Fruit fly (Drosophila melanogaster): ENCODE results near the gene CG2147.

Gene CG2147

DNA sequence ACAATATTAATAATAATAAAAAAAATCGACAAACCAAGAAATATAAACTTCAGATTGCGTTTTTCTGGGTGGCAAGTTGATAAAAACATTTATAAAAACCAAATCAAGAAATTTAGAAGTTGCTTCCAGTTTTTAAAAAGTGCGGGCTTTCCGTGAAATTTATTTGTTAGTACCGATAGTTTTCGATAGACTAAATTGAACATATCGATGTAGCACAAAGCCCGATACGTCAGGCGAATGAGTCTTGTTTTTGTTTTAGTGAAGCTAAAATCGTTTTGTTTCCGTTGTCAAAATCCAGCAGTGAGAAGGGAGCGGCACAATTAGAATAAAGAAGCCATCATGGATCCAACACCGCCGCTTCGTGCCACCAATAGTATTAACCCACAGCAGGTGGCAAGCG, at the start of gene CG2147:
TSS of gene CG2147 (plus strand) at position 254 of the 400 bp plus-strand sequence.
- TF ChIP-seq CG17801 (GFP tag; optimal IDR thresholded peaks at IDR 0.05; ENCODE audit: partially characterized antibody) = peak; percentile 62

DNA sequence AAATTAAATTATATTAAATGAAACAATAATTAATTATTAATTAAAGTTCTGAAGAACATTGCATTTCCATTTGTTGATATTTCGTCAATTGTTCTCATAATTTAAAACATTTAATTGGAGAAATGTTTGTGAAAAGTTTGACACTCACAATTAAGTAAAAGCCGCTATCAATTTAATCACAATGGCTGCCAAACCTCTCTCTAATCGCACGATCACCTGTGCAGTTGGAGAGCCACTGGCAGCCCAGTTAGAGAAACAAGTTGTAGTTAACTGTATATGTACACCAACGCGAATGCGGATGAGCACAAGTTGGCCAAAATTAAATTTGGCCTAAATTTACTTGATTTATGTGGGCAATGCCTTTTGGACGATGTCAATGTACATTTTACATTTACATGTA, 48.3 kb upstream of the CG2147 start:
- no peak for TF ChIP-seq CG17801 (GFP tag; optimal IDR thresholded peaks at IDR 0.05; ENCODE audit: partially characterized antibody)

DNA sequence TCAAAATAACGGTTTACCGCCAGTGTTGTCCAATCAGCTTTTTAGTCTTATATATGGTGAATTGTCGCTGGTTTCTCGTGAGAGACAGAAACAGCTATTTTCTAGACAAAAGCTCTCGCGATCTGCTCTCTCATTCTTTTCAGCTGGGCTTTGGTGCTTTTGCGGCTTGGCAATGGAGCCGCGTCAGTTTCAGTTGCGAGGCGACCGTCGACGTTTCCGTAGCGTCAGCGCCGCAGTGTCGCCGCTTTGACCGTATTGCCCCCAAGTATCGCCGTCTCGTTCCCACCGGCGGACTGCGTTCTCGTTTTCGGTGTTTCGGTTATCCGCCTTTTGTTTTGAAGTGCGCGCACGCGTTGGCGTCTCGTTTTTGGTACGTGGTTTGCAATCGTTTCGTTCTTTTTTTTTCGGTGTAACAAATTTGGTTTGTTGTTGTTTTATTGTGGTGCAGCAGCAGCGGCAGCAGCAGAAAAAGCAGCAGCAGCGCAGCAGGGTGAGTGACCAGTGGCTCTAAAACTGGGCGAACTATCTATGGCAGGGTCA, 47.4 kb upstream of the CG2147 start:
- TF ChIP-seq CG17801 (GFP tag; optimal IDR thresholded peaks at IDR 0.05; ENCODE audit: partially characterized antibody) = peak; percentile 83

DNA sequence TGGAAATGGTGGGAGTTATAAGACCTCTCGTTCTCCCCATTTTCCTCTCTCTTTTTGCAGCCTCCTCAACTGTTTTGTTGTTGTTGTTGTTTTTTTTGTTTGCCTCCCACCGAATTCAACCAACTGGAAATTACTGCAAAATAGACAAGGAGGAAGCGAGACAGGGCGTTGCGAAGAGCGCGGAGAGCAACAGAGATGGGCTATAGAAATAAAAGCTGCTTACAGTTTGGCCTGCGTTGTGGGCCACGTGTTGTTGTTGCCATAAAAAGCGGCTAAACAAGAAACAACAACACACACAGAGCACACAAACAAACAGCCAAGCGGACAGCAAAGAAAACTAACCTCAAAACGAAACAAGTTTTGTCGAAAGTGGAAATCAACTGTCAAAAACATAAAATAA, 45.9 kb upstream of the CG2147 start:
- TF ChIP-seq CG17801 (GFP tag; optimal IDR thresholded peaks at IDR 0.05; ENCODE audit: partially characterized antibody) = no peak

DNA sequence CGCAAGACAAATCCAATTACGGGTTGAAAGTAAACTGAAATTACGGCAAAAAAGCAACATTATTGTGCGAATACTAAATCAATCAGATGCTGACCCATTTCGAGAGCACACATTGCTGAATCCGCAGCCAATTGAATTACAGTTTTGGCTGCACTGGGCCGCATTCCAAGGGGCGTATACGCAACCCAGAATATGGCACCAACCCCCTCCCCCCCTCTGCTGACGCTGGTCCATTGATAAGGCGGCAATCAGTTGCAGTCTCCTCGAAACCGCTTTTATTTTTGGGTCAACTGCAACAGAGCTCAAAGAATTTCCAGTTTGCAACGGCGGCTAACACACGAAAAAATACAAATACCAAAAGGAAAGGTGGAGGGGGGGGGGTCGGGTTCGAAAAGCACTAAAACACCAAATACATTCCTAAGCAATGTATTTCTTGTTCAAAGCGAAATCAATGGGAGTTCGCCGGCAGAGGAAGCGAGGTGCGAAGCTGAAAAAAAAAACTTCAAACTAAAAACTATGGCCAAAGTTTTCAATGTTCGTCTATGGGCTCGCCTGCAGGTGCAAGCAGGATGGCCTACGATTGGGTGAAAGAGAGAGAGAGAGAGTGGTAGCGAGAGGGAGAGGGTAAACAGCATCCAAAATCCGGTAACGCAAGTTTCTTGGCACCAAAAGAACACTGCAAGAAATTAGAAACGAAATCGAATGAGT, 44.9 kb upstream of the CG2147 start:
- TF ChIP-seq CG17801 (GFP tag; optimal IDR thresholded peaks at IDR 0.05; ENCODE audit: partially characterized antibody) = no peak

DNA sequence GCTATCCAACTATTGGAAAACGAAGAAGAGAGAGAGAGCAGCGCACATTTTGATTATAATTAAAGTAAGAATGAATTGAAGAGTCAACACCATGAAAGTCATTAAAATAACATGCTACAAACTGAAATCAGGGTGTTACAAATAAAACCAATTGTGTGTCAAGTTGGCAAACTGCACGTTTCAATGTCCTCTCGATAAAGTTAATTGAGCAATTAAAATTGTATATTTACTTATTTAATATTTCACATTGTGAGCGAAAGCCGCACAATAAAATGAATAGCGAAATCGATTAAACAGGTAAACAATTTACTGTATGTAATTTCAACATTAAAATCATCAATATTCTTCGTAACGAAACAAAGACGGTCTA, 44.3 kb upstream of the CG2147 start:
- no peak for TF ChIP-seq CG17801 (GFP tag; optimal IDR thresholded peaks at IDR 0.05; ENCODE audit: partially characterized antibody)

DNA sequence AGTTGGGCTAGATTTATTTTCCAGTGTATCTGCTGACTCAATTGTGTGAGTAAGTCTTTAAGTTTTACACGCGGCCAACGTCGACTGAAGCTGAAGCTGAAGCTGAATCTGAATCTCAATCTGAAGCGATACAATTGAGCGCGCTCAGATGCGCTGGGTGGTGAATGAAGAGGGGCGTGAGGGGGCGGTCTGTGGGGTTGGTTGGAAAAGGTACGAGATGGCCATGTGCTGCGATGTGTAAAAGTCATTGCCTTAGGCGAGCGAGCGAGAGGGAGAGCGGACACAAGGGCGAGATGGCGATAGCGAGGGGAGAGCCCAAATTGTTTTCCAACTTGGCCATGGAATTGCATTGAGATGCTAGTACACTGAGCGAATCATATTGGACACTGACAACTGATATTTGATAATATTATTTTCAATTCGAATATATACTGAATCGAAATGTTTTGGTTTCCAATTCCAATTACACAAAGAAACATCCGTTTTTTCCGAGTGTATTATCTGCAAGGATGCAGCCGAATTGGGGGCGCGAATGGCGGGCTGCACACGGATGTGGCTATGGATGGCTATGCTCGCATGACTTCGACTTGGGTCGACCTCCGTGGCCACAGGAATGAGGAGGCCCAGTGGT, 43.8 kb upstream of the CG2147 start:
- no peak for TF ChIP-seq CG17801 (GFP tag; optimal IDR thresholded peaks at IDR 0.05; ENCODE audit: partially characterized antibody)

DNA sequence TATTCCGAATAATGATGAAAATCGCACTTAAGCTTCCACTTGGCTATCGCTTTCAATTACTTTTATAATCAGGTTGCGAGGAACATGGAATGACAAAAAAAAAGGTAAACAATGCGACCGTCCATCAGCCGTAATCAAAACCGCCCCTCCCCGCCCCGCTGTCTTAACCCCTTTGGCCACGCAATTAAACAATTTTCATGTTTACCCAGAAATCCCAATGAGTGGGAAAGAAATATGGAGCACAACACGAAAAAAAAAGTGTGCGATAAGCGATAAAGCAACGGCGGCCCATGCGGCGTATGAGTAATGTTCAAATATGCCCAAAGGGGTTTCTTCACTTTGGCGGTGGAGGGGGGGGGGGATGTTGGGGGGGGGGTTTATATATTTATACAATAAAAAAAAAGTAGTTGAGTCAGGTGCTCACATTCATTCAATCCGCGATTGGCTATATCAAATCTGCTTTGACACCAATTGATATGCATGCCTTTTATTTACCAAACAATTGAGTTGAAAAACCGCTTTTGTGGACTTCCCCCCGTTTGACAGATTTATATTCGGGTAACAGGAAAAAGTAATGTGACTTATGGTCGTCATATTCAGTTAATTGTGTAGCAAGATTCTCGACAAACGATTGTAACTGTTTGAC, 41.4 kb upstream of the CG2147 start:
- TF ChIP-seq CG17801 (GFP tag; optimal IDR thresholded peaks at IDR 0.05; ENCODE audit: partially characterized antibody) = no peak

DNA sequence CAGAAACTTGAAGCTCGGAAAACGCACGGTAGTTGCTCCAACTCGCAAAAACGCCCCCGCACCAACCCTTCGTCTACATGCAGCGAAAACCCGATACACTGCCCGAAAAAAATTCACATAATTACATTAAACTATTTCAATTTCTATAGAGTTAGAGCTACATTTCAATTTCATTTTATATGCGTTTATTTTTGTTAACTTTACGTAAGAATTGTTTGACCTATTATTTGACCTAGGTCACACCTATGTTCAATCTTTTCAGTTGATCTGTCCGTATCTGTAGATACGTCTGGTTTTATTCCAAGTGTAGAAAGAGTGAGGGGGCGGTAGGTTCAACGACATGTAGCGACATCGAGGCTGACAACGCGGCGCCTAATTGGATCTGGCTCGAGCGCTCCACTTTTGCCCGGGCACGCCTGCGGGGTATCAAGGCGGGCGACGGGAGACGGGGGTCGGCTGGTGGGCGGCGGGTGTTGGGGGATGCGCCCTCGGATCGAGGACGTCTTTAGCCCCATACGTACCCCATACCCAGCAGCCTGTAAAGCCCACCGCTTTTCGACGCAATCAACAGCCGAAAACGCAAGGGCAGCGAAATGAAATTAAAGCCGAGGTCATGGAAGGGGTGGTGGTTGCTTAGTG, 37.6 kb upstream of the CG2147 start:
- no peak for TF ChIP-seq CG17801 (GFP tag; optimal IDR thresholded peaks at IDR 0.05; ENCODE audit: partially characterized antibody)

DNA sequence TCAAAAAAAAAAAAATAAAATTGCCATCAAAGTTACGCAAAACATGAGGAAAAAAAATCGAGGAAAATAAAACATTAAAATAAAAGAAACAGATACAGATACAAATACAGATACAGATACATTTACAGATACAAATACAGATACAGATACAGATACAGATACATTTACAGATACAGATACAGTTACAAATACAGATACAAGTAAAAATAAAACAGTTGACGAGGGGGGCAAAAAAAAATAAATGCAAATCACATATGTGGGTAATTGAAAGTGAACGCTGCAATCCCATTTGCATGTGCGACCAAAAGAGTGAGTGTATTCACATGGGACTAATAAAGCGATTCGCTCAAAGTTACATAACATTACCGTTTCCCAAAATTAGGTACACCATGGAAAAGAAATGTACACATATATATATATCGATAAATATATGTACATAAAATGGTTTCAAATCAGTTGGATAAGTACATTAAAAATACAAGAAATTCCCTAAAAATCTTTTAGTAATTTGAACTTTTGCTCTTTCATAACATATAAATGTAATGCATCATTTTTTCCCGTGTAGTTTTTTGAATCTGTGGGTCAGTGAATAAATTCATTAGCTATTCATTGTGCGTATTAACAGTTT, 34.7 kb upstream of the CG2147 start:
- no peak for TF ChIP-seq CG17801 (GFP tag; optimal IDR thresholded peaks at IDR 0.05; ENCODE audit: partially characterized antibody)

DNA sequence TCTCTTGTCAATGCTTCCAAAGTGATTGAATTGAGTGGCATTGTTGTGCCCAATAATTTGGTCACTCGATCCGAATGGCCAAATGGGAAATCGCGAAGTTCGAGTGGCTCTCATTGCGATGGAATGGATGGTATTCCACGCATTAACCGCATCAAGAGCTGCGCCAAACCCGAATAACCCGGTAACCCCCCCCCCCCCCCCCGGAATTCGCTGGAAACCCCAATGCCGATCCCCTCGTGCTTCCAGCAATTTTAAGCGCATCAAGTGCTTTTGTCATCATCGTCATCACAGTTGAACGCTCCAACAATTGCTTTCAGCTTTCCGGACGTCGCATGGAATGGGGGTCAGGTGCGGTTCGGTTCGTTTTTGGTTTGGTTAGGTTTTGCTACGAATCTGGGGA, 33.9 kb upstream of the CG2147 start:
- TF ChIP-seq CG17801 (GFP tag; optimal IDR thresholded peaks at IDR 0.05; ENCODE audit: partially characterized antibody) = no peak

DNA sequence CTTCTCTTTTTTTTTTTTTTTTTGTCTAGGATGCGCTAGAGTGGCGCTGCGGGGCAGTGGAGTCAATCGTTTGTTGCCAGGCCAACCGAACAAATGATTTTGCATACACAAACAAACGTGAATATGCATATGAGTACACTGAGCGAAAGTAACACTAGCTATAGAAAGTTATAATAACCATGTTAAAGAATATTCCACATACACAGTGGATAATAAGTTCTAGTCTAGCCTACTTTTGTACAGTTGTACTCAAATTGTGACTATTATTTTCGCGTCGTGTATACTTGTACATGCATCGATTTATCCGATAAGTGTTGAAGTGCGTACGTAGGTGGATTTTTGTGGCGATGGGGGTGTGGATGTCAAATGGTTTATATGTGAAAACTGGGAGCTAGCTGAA, 33.4 kb upstream of the CG2147 start:
- no peak for TF ChIP-seq CG17801 (GFP tag; optimal IDR thresholded peaks at IDR 0.05; ENCODE audit: partially characterized antibody)

DNA sequence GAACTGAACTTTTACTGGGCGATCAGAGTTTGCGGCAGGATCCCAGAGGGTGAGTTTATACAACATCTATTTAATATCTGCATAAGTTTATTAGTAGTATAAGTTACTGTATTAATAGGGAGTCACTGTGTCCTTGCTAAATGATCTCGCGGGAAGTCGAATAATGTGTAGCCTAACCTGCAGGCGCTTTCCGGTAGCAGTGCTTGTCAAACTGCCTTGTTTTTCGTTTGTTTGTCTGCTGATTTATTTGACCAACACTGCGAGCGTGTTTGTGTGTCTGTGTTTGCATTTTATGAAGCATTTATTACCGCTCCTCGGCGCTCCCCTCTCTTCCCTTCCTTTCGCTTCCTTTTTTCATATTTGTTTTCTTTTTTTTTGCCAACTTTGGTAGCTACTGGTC, 29.9 kb upstream of the CG2147 start:
- TF ChIP-seq CG17801 (GFP tag; optimal IDR thresholded peaks at IDR 0.05; ENCODE audit: partially characterized antibody) = no peak

DNA sequence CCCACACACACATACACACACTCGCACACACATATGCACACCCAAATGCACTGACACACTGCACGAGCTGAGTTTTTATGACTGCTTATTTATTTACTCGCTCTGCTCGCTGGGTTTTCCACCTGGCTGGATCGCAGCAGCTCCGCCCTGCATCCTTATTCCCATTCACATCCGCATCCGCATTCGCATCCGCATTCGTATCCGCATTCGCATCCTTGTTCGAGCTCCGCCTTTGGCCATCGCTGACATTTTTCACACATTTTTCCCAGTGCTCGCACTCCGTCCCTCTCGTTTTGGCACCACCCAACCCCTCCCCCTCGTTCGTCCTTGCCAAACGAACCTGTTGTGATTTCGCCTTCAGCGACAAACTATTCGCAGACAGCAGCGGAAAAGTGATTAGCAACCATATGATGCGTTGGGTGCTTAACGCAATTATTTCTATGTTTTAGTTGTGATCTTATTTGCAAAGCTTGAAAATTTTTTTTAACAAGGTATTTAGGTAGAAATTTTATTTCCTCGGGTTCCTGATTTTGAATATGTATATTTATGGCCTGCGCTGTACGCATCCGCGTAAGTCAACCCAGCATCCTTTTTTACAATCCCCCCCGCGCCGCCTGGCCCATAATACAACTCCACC, 29.3 kb upstream of the CG2147 start:
- TF ChIP-seq CG17801 (GFP tag; optimal IDR thresholded peaks at IDR 0.05; ENCODE audit: partially characterized antibody) = no peak
